Worm (Caenorhabditis elegans) whole organism, mixed stage, embryonic: Measurements from ENCODE around the gene abu-2.
"Not testable (repeated sequence)": the region's sequence is repeated elsewhere in the genome, so short reads cannot be mapped to it uniquely, and the experiment has no call there.

Experiments
- elt-3 ChIP-seq: fragments of 150-350 bp; optimal IDR thresholded peaks from 2 replicates; lab custom pipeline; 2014; ENCODE audit warnings: missing biosample characterization, missing genetic modification characterization
- hlh-1 ChIP-seq: fragments of 150-350 bp; optimal IDR thresholded peaks from 2 replicates; lab custom pipeline; 2014; ENCODE audit warnings: missing biosample characterization, missing genetic modification reagents, missing genetic modification characterization
- lsy-2 ChIP-seq: fragments of 150-350 bp; optimal IDR thresholded peaks from 2 replicates; lab custom pipeline; 2014; ENCODE audit warnings: missing biosample characterization, missing genetic modification characterization
- mep-1 ChIP-seq: fragments of 150-350 bp; optimal IDR thresholded peaks from 2 replicates; lab custom pipeline; 2017; ENCODE audit warnings: missing biosample characterization, missing genetic modification reagents, missing genetic modification characterization, inconsistent platforms
- nhr-12 ChIP-seq: fragments of 150-350 bp; optimal IDR thresholded peaks from 2 replicates; lab custom pipeline; 2014; ENCODE audit warnings: missing biosample characterization, missing genetic modification characterization
- nhr-28 ChIP-seq: fragments of 150-350 bp; optimal IDR thresholded peaks from 2 replicates; lab custom pipeline; 2014; ENCODE audit warnings: missing biosample characterization, missing genetic modification characterization
- pha-4 ChIP-seq: fragments of 150-350 bp; optimal IDR thresholded peaks from 2 replicates; lab custom pipeline; 2018; ENCODE audit warnings: missing biosample characterization, missing genetic modification reagents, missing genetic modification characterization
- sem-2 ChIP-seq: fragments of 200-800 bp; sonication (Bioruptor generic); optimal IDR thresholded peaks from 2 replicates; lab custom pipeline; 2018; ENCODE audit warnings: mild to moderate bottlenecking, missing genetic modification characterization, missing compliant biosample characterization
- snpc-4 ChIP-seq: fragments of 150-350 bp; optimal IDR thresholded peaks from 2 replicates; lab custom pipeline; 2014; ENCODE audit warnings: missing biosample characterization, missing genetic modification characterization
- unc-39 ChIP-seq: fragments of 150-350 bp; optimal IDR thresholded peaks from 2 replicates; lab custom pipeline; 2014; ENCODE audit warnings: missing biosample characterization, missing genetic modification characterization
- unc-62 ChIP-seq: fragments of 150-350 bp; optimal IDR thresholded peaks from 2 replicates; lab custom pipeline; 2014; ENCODE audit warnings: missing biosample characterization, missing genetic modification reagents, missing genetic modification characterization
- ztf-11 ChIP-seq: fragments of 150-350 bp; optimal IDR thresholded peaks from 2 replicates; lab custom pipeline; 2014; ENCODE audit warnings: missing biosample characterization, missing genetic modification characterization

DNA sequence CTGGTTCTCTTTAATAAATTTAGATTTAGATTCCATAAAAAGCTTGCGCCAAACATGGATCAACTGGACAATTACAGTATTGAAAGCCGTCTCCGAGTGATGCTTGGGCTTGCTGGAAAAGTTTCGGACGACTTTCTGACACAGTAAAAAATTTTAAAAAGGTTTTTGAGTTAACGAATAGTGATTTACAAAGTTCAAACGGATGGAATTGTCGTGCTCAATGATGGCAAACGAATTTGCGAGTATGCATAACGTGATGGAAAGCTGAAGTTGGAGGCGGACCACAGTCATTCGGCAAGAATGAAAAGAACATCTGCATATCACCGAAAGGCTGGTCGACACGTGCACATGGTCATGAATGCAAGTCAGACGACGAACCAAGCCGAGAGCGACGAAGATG, 6.5 kb downstream of the abu-2 start, which contains the start of gene ZK402.1:
- not testable (repeated sequence) for TF ChIP-seq nhr-12; pha-4 (tag; lab: Kevin White, UChicago); mep-1 (tag; lab: Kevin White, UChicago); sem-2 (GFP tag; lab: Kevin White, UChicago); elt-3 (tag; lab: Kevin White, UChicago); nhr-28 (tag; lab: Kevin White, UChicago); ztf-11 (tag; lab: Kevin White, UChicago); unc-39 (tag; lab: Kevin White, UChicago); snpc-4; unc-62 (GFP tag; lab: Kevin White, UChicago); lsy-2; hlh-1 (tag; lab: Kevin White, UChicago)
